Fruit fly (Drosophila melanogaster) whole organism, embryonic: ENCODE measurements around the gene GC2.

Experiments used
- Atf-2 ChIP-seq: fragments of 200-800 bp; sonication (Bioruptor generic); optimal IDR thresholded peaks from 2 replicates; lab custom pipeline; 2016; ENCODE audit warnings: missing biosample characterization, missing genetic modification characterization
- Blimp-1 ChIP-seq: fragments of 200-800 bp; sonication (Bioruptor generic); optimal IDR thresholded peaks from 3 replicates; lab custom pipeline; 2018; ENCODE audit warnings: missing biosample characterization, missing genetic modification characterization, mild to moderate bottlenecking, moderate library complexity, missing genetic modification reagents
- CG11456 ChIP-seq: fragments of 200-800 bp; sonication (Bioruptor generic); IDR thresholded peaks from 3 replicates; pipeline ENCODE4 v1.3.6; 2022; ENCODE audit warnings: missing biosample characterization, missing genetic modification characterization
- CG11504 ChIP-seq: fragments of 200-800 bp; sonication (Bioruptor generic); optimal IDR thresholded peaks from 3 replicates; lab custom pipeline; 2019; ENCODE audit warnings: missing biosample characterization, mild to moderate bottlenecking, missing genetic modification characterization, moderate library complexity
- CG15011 ChIP-seq: fragments of 200-800 bp; sonication (Bioruptor generic); optimal IDR thresholded peaks from 3 replicates; lab custom pipeline; 2018; ENCODE audit warnings: missing biosample characterization, mild to moderate bottlenecking, missing genetic modification characterization
- CG1602 ChIP-seq: fragments of 200-800 bp; sonication (Bioruptor generic); optimal IDR thresholded peaks from 3 replicates; lab custom pipeline; 2016; ENCODE audit warnings: missing biosample characterization, missing genetic modification characterization
- CG2199 ChIP-seq: fragments of 200-800 bp; sonication (Bioruptor generic); IDR thresholded peaks from 3 replicates; pipeline ENCODE4 v1.3.6; 2022; ENCODE audit warnings: missing biosample characterization, missing genetic modification characterization
- CG32772 ChIP-seq: fragments of 200-800 bp; sonication (Bioruptor generic); IDR thresholded peaks from 2 replicates; pipeline ENCODE4 v1.3.6; 2022; ENCODE audit warnings: missing biosample characterization, missing genetic modification characterization
- CG4360 ChIP-seq: fragments of 200-800 bp; sonication (Bioruptor generic); IDR thresholded peaks from 2 replicates; pipeline ENCODE4 v1.3.6; 2022; ENCODE audit warnings: missing biosample characterization, missing genetic modification characterization
- CG8089 ChIP-seq: fragments of 200-800 bp; sonication (Bioruptor generic); optimal IDR thresholded peaks from 3 replicates; lab custom pipeline; 2016; ENCODE audit warnings: missing biosample characterization, missing genetic modification characterization
- CG9932 ChIP-seq: fragments of 200-800 bp; sonication (Bioruptor generic); IDR thresholded peaks from 2 replicates; pipeline ENCODE4 v1.3.6; 2022; ENCODE audit warnings: missing biosample characterization, missing genetic modification characterization
- Camta ChIP-seq: fragments of 200-800 bp; sonication (Bioruptor generic); optimal IDR thresholded peaks from 2 replicates; lab custom pipeline; 2016; ENCODE audit warnings: missing biosample characterization, missing genetic modification characterization
- D ChIP-seq, 2 experiments: fragments of 200-800 bp in 1 of 2; fragments of >200 bp in 1 of 2; sonication (Bioruptor generic) in 1 of 2; optimal IDR thresholded peaks; 2 replicates in 1 of 2; 3 replicates in 1 of 2; lab custom pipeline; 2017; ENCODE audit warnings: mild to moderate bottlenecking in 1 of 2, missing biosample characterization in 1 of 2, missing genetic modification characterization in 1 of 2, missing genetic modification reagents in 1 of 2
- D19B ChIP-seq: fragments of 200-800 bp; sonication (Bioruptor generic); optimal IDR thresholded peaks from 2 replicates; lab custom pipeline; 2017; ENCODE audit warnings: missing biosample characterization, mild to moderate bottlenecking, missing genetic modification characterization
- Deaf1 ChIP-seq: fragments of 200-800 bp; optimal IDR thresholded peaks from 3 replicates; lab custom pipeline; 2019; ENCODE audit warnings: missing biosample characterization, mild to moderate bottlenecking, missing genetic modification characterization, moderate library complexity
- Dll ChIP-seq: fragments of 200-800 bp; sonication (Bioruptor generic); IDR thresholded peaks from 4 replicates; pipeline ENCODE4 v1.3.6; 2022; ENCODE audit warnings: missing biosample characterization, missing genetic modification characterization; ENCODE audit not compliant: partially characterized antibody
- Fer2 ChIP-seq: fragments of 200-800 bp; sonication (Bioruptor generic); optimal IDR thresholded peaks from 2 replicates; lab custom pipeline; 2018; ENCODE audit warnings: missing biosample characterization, mild to moderate bottlenecking, missing genetic modification characterization, moderate library complexity
- HLH4C ChIP-seq: fragments of 200-800 bp; sonication (Bioruptor generic); IDR thresholded peaks from 3 replicates; pipeline ENCODE4 v1.3.6; 2022; ENCODE audit warnings: missing biosample characterization, missing genetic modification characterization; ENCODE audit not compliant: partially characterized antibody
- HLHmδ ChIP-seq: fragments of 200-800 bp; sonication (Bioruptor generic); optimal IDR thresholded peaks from 2 replicates; lab custom pipeline; 2018; ENCODE audit warnings: missing biosample characterization, mild to moderate bottlenecking, missing genetic modification characterization, moderate library complexity
- NFAT ChIP-seq: fragments of 200-800 bp; sonication (Bioruptor generic); IDR thresholded peaks from 2 replicates; pipeline ENCODE4 v1.3.6; 2022; ENCODE audit warnings: missing biosample characterization, missing genetic modification characterization
- Nf-YB ChIP-seq: fragments of 200-800 bp; sonication (Bioruptor generic); optimal IDR thresholded peaks from 3 replicates; lab custom pipeline; 2019; ENCODE audit warnings: missing biosample characterization, mild to moderate bottlenecking, missing genetic modification characterization, moderate library complexity
- Nf-YC ChIP-seq: fragments of 200-800 bp; optimal IDR thresholded peaks from 3 replicates; lab custom pipeline; 2019; ENCODE audit warnings: missing biosample characterization, mild to moderate bottlenecking, missing genetic modification characterization, moderate library complexity
- Pdp1 ChIP-seq, 2 experiments: fragments of 200-800 bp; sonication (Bioruptor generic); optimal IDR thresholded peaks; 3 replicates each; lab custom pipeline; 2016; ENCODE audit warnings: missing biosample characterization in 2 of 2, missing genetic modification characterization in 2 of 2, mild to moderate bottlenecking in 1 of 2, moderate library complexity in 1 of 2
- Ravus ChIP-seq: fragments of 200-800 bp; sonication (Bioruptor generic); IDR thresholded peaks from 2 replicates; pipeline ENCODE4 v1.3.6; 2022; ENCODE audit warnings: missing biosample characterization, missing genetic modification characterization
- Xrp1 ChIP-seq: fragments of 200-800 bp; sonication (Bioruptor generic); IDR thresholded peaks from 2 replicates; pipeline ENCODE4 v1.3.6; 2022; ENCODE audit warnings: missing biosample characterization, missing genetic modification characterization
- YL-1 ChIP-seq: fragments of 200-800 bp; sonication (Bioruptor generic); optimal IDR thresholded peaks from 3 replicates; lab custom pipeline; 2017; ENCODE audit warnings: missing biosample characterization, mild to moderate bottlenecking, missing genetic modification characterization
- aop ChIP-seq: fragments of 200-800 bp; sonication (Bioruptor generic); IDR thresholded peaks from 2 replicates; pipeline ENCODE4 v1.3.6; 2022; ENCODE audit warnings: missing biosample characterization, missing genetic modification characterization
- ash1 ChIP-seq: fragments of 200-800 bp; sonication (Bioruptor generic); optimal IDR thresholded peaks from 2 replicates; lab custom pipeline; 2018; ENCODE audit warnings: missing biosample characterization, mild to moderate bottlenecking, missing genetic modification characterization
- bcd ChIP-seq: fragments of 200-800 bp; sonication (Bioruptor generic); optimal IDR thresholded peaks from 2 replicates; lab custom pipeline; 2017; ENCODE audit warnings: missing biosample characterization, mild to moderate bottlenecking, missing genetic modification characterization
- bowl ChIP-seq: fragments of 200-800 bp; sonication (Bioruptor generic); IDR thresholded peaks from 2 replicates; pipeline ENCODE4 v1.3.6; 2022; ENCODE audit warnings: missing biosample characterization, missing genetic modification characterization
- cg ChIP-seq: fragments of 200-800 bp; sonication (Bioruptor generic); optimal IDR thresholded peaks from 3 replicates; lab custom pipeline; 2019; ENCODE audit warnings: missing biosample characterization, mild to moderate bottlenecking, missing genetic modification characterization, moderate library complexity
- chinmo ChIP-seq: fragments of 200-800 bp; sonication (Bioruptor generic); IDR thresholded peaks from 4 replicates; pipeline ENCODE4 v1.3.6; 2022; ENCODE audit warnings: missing biosample characterization, missing genetic modification characterization; ENCODE audit not compliant: partially characterized antibody
- corto ChIP-seq: fragments of 200-800 bp; sonication (Bioruptor generic); optimal IDR thresholded peaks from 2 replicates; lab custom pipeline; 2016; ENCODE audit warnings: missing biosample characterization, mild to moderate bottlenecking, missing genetic modification characterization, moderate library complexity
- crol ChIP-seq: fragments of 200-800 bp; sonication (Bioruptor generic); IDR thresholded peaks from 2 replicates; pipeline ENCODE4 v1.3.6; 2022; ENCODE audit warnings: missing biosample characterization, missing genetic modification characterization
- dmrt11E ChIP-seq: fragments of 200-800 bp; sonication (Bioruptor generic); optimal IDR thresholded peaks from 3 replicates; lab custom pipeline; 2018; ENCODE audit warnings: missing biosample characterization, mild to moderate bottlenecking, missing genetic modification characterization, moderate library complexity
- fd102C ChIP-seq: fragments of 200-800 bp; sonication (Bioruptor generic); optimal IDR thresholded peaks from 2 replicates; lab custom pipeline; 2018; ENCODE audit warnings: missing biosample characterization, mild to moderate bottlenecking, missing genetic modification characterization, moderate library complexity
- ftz-f1 ChIP-seq: fragments of 200-800 bp; sonication (Bioruptor generic); optimal IDR thresholded peaks from 2 replicates; lab custom pipeline; 2016; ENCODE audit warnings: missing biosample characterization, missing genetic modification characterization
- gcm ChIP-seq: fragments of 200-800 bp; sonication (Bioruptor generic); optimal IDR thresholded peaks from 2 replicates; lab custom pipeline; 2019; ENCODE audit warnings: missing biosample characterization, mild to moderate bottlenecking, missing genetic modification characterization, moderate library complexity
- gcm2 ChIP-seq: fragments of 200-800 bp; sonication (Bioruptor generic); optimal IDR thresholded peaks from 2 replicates; lab custom pipeline; 2016; ENCODE audit warnings: missing biosample characterization, missing genetic modification characterization
- h ChIP-seq: fragments of >200 bp; optimal IDR thresholded peaks from 2 replicates; lab custom pipeline; 2017
- lmd ChIP-seq: fragments of 200-800 bp; sonication (Bioruptor generic); IDR thresholded peaks from 2 replicates; pipeline ENCODE4 v1.3.6; 2022; ENCODE audit warnings: missing biosample characterization, missing genetic modification characterization
- oc ChIP-seq: fragments of 200-800 bp; sonication (Bioruptor generic); optimal IDR thresholded peaks from 2 replicates; lab custom pipeline; 2018; ENCODE audit warnings: missing biosample characterization, mild to moderate bottlenecking, missing genetic modification characterization, moderate library complexity
- pum ChIP-seq: fragments of 200-800 bp; sonication (Bioruptor generic); optimal IDR thresholded peaks from 2 replicates; lab custom pipeline; 2016; ENCODE audit warnings: missing biosample characterization, missing genetic modification characterization
- scrt ChIP-seq: fragments of 200-800 bp; sonication (Bioruptor generic); optimal IDR thresholded peaks from 2 replicates; lab custom pipeline; 2018; ENCODE audit warnings: missing biosample characterization, mild to moderate bottlenecking, missing genetic modification characterization, moderate library complexity
- slbo ChIP-seq: fragments of 200-800 bp; sonication (Bioruptor generic); IDR thresholded peaks from 2 replicates; pipeline ENCODE4 v1.3.6; 2022; ENCODE audit warnings: missing biosample characterization, missing genetic modification characterization
- ssp ChIP-seq: fragments of 200-800 bp; sonication (Bioruptor generic); IDR thresholded peaks from 2 replicates; pipeline ENCODE4 v1.3.6; 2022; ENCODE audit warnings: missing biosample characterization, missing genetic modification characterization
- toy ChIP-seq: fragments of 200-800 bp; sonication (Bioruptor generic); IDR thresholded peaks from 2 replicates; pipeline ENCODE4 v1.3.6; 2022; ENCODE audit warnings: missing biosample characterization, missing genetic modification characterization
- vfl ChIP-seq: fragments of 200-800 bp; sonication (Bioruptor generic); optimal IDR thresholded peaks from 2 replicates; lab custom pipeline; 2016; ENCODE audit warnings: missing biosample characterization, missing genetic modification characterization

The GC2 gene

dm6 chr3R:12005417-12005816 is 33.9 kb downstream of the GC2 start, which contains the start of gene Tk:
Gene Tk (minus strand): TSS chr3R:12005473.
- peak; percentile 96 for TF ChIP-seq Deaf1 (tag; lab: Kevin White, UChicago)
- no peak for TF ChIP-seq Fer2 (tag; lab: Kevin White, UChicago)
- TF ChIP-seq CG4360 = no peak
- TF ChIP-seq ssp (GFP tag; lab: Robert Waterston, UW) = no peak
- no peak for TF ChIP-seq CG32772 (GFP tag; lab: Robert Waterston, UW)
- no peak for TF ChIP-seq Xrp1 (GFP tag; lab: Robert Waterston, UW)
- peak; percentile 4 for TF ChIP-seq Blimp-1 (GFP tag; lab: Kevin White, UChicago)
- TF ChIP-seq Nf-YB (GFP tag; lab: Kevin White, UChicago) = peak; percentile 79
- TF ChIP-seq ftz-f1 (GFP tag; lab: Kevin White, UChicago) = no peak
- no peak for TF ChIP-seq CG8089 (GFP tag; lab: Kevin White, UChicago)
- TF ChIP-seq CG11504 (tag; lab: Kevin White, UChicago) = peak; percentile 25
- TF ChIP-seq vfl = no peak
- TF ChIP-seq h (lab: Kevin White, UChicago) = no peak
- TF ChIP-seq NFAT (GFP tag; lab: Robert Waterston, UW) = no peak
- TF ChIP-seq cg (GFP tag; lab: Kevin White, UChicago) = peak; percentile 63
- peak; percentile 94 for TF ChIP-seq Nf-YC (tag; lab: Kevin White, UChicago)
- TF ChIP-seq D (optimal IDR thresholded peaks at IDR 0.05; lab: Kevin White, UChicago) = peak; percentile 27
- no peak for TF ChIP-seq D (GFP tag; optimal IDR thresholded peaks at IDR 0.05; lab: Kevin White, UChicago)
- peak; percentile 51 for TF ChIP-seq scrt

- no peak for TF ChIP-seq CG1602
- TF ChIP-seq HLH4C (GFP tag; lab: Robert Waterston, UW) = no peak
- no peak for TF ChIP-seq Ravus
- no peak for TF ChIP-seq dmrt11E (tag; lab: Kevin White, UChicago)
- no peak for TF ChIP-seq fd102C
- no peak for TF ChIP-seq lmd (GFP tag; lab: Robert Waterston, UW)
- no peak for TF ChIP-seq pum (GFP tag; lab: Kevin White, UChicago)
- no peak for TF ChIP-seq Pdp1 (GFP tag; optimal IDR thresholded peaks at IDR 0.05; lab: Kevin White, UChicago)
- no peak for TF ChIP-seq oc (tag; lab: Kevin White, UChicago)
- TF ChIP-seq corto (GFP tag; lab: Kevin White, UChicago) = no peak
- no peak for TF ChIP-seq gcm2 (GFP tag; lab: Kevin White, UChicago)
- TF ChIP-seq toy = no peak
- no peak for TF ChIP-seq YL-1 (GFP tag; lab: Kevin White, UChicago)
- no peak for TF ChIP-seq HLHmδ (GFP tag; lab: Kevin White, UChicago)
- no peak for TF ChIP-seq ash1 (GFP tag; lab: Kevin White, UChicago)
- no peak for TF ChIP-seq slbo (GFP tag; lab: Robert Waterston, UW)
- no peak for TF ChIP-seq chinmo (GFP tag; lab: Robert Waterston, UW)
- no peak for TF ChIP-seq bcd (GFP tag; lab: Kevin White, UChicago)
- no peak for TF ChIP-seq Atf-2
- TF ChIP-seq CG15011 = no peak
- 0 out of 3 replicates have a peak, but pooled peaks have one; percentile 56 for TF ChIP-seq CG2199 (GFP tag; lab: Robert Waterston, UW)
- TF ChIP-seq gcm (GFP tag; lab: Kevin White, UChicago) = peak; percentile 87
- TF ChIP-seq Dll (GFP tag; lab: Robert Waterston, UW) = no peak
- TF ChIP-seq CG9932 (GFP tag; lab: Robert Waterston, UW) = no peak
- TF ChIP-seq bowl (GFP tag; lab: Robert Waterston, UW) = 0 out of 2 replicates have a peak, but pooled peaks have one; percentile 12
- no peak for TF ChIP-seq Camta (GFP tag; lab: Kevin White, UChicago)
- TF ChIP-seq CG11456 (GFP tag; lab: Robert Waterston, UW) = 0 out of 3 replicates have a peak, but pooled peaks have one; percentile 25
- no peak for TF ChIP-seq aop (GFP tag; lab: Robert Waterston, UW)
- no peak for TF ChIP-seq D19B (GFP tag; lab: Kevin White, UChicago)
- peak; percentile 45 for TF ChIP-seq crol
Observed at dm6 chr3R:12006417-12006816, 34.9 kb downstream of the GC2 start.
